Worm (Caenorhabditis elegans): ENCODE results near the gene R53.8.

DNA sequence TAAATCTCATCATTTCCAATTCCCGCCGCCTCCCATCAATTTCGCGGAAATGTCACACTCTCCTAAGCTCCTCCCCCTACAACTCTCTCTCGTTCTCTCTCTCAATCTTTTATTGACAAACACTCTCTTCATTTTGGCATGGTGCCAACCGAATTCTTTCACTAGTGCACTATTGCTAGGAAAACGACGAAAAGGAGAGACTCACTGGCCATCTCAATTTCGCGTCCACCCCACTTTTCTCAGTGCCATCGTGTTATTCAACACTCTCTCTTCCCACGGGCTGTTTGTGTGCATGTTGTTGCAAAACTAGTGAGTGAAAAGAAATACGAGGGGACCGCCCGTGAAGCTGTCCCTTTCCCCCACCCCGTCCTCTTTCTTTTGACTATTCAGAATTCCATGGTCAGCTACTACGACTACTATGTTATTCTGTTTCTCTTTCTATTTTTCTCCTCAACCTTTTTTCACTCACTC, 8.4 kb downstream of the R53.8 start:
- TF ChIP-seq med-1 (GFP tag; optimal IDR thresholded peaks at IDR 0.05; ENCODE audit: insufficient read depth) (no peak), cog-1 (tag; optimal IDR thresholded peaks at IDR 0.05) (no peak), klf-2 (GFP tag; conservative IDR thresholded peaks at IDR 0.05) (no peak)

All from whole organism, midembryonic.